Worm (Caenorhabditis elegans) whole organism, L4/young adult: ENCODE data around the gene glt-4.

Experiments
- dao-5 ChIP-seq: sonication (generic microtip); optimal IDR thresholded peaks from 2 replicates; lab custom pipeline; 2016; ENCODE audit warnings: missing genotype, missing genetic modification characterization, moderate library complexity, missing compliant biosample characterization
- him-1 ChIP-seq: sonication (generic microtip); optimal IDR thresholded peaks from 2 replicates; lab custom pipeline; 2016; ENCODE audit warnings: missing genotype, missing genetic modification reagents, missing genetic modification characterization, missing compliant biosample characterization

DNA sequence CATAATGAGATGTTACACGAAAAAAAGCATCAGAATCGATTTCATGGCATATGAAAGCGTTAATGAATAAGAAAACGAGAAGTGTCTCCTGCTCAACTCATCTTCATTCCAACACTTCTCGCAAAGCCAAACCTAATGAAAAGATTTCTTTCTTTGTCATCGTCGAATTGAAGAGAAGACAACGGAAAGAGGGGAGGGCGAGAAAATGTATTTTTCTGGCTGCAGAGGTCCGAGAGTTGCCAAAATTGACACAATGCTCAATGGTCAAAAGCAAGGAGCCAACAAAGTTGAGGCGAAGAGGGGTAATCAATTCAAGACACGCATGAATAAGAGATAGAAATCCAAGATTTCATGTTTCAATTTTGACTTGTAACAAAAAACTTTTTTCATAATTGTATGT is 15.9 kb downstream of the glt-4 start:
- TF ChIP-seq dao-5 (tag; lab: Kevin White, UChicago) = no peak
- TF ChIP-seq him-1 = no peak
